Fruit fly (Drosophila melanogaster) whole organism, prepupa: ENCODE measurements around the gene CG8562.

Experiments used
- CG16779 ChIP-seq: fragments of 200-800 bp; sonication (Bioruptor generic); optimal IDR thresholded peaks from 3 replicates; lab custom pipeline; 2017; ENCODE audit warnings: missing biosample characterization, mild to moderate bottlenecking, missing genetic modification characterization
- CG6808 ChIP-seq: fragments of 200-800 bp; sonication (Bioruptor generic); optimal IDR thresholded peaks from 3 replicates; lab custom pipeline; 2017; ENCODE audit warnings: missing biosample characterization, missing genetic modification characterization, mild to moderate bottlenecking, moderate library complexity, missing genetic modification reagents
- Eip78C ChIP-seq: fragments of 200-800 bp; sonication (Bioruptor generic); peaks from one replicate; lab custom pipeline; 2016; ENCODE audit warnings: missing biosample characterization, missing genetic modification characterization
- OdsH ChIP-seq: fragments of 200-800 bp; sonication (Bioruptor generic); optimal IDR thresholded peaks from 3 replicates; lab custom pipeline; 2016; ENCODE audit warnings: missing biosample characterization, missing genetic modification characterization
- fkh ChIP-seq: fragments of 200-800 bp; sonication (Bioruptor generic); optimal IDR thresholded peaks from 3 replicates; lab custom pipeline; 2017; ENCODE audit warnings: missing biosample characterization, mild to moderate bottlenecking, missing genetic modification characterization, moderate library complexity
- spab ChIP-seq: fragments of 200-800 bp; sonication (Bioruptor generic); optimal IDR thresholded peaks from 2 replicates; lab custom pipeline; 2017; ENCODE audit warnings: missing biosample characterization, mild to moderate bottlenecking, missing genetic modification characterization, missing genetic modification reagents

dm6 chr3L:7401972-7402371 lies 3.9 kb downstream of the CG8562 start:
- TF ChIP-seq fkh (GFP tag; lab: Kevin White, UChicago) (no peak), spab (no peak), CG16779 (tag; lab: Kevin White, UChicago) (no peak), OdsH (GFP tag; lab: Kevin White, UChicago) (no peak), Eip78C (GFP tag; lab: Kevin White, UChicago) (no peak), CG6808 (GFP tag; lab: Kevin White, UChicago) (no peak)
